Fruit fly (Drosophila melanogaster) whole organism, embryonic: ENCODE data around the gene CG12112.

ENCODE experiments used
- ATbp ChIP-seq: fragments of 200-800 bp; sonication (Bioruptor generic); optimal IDR thresholded peaks from 2 replicates; lab custom pipeline; 2017; ENCODE audit warnings: missing biosample characterization, mild to moderate bottlenecking, missing genetic modification characterization, missing genetic modification reagents
- CG12155 ChIP-seq: fragments of 200-800 bp; sonication (Bioruptor generic); optimal IDR thresholded peaks from 3 replicates; lab custom pipeline; 2016; ENCODE audit warnings: missing biosample characterization, missing genetic modification characterization
- CG13287 ChIP-seq: fragments of 200-800 bp; sonication (Bioruptor generic); IDR thresholded peaks from 2 replicates; pipeline ENCODE4 v1.3.6; 2022; ENCODE audit warnings: missing biosample characterization, missing genetic modification characterization; ENCODE audit not compliant: partially characterized antibody
- CG15696 ChIP-seq: fragments of 200-800 bp; sonication (Bioruptor generic); optimal IDR thresholded peaks from 2 replicates; lab custom pipeline; 2019; ENCODE audit warnings: missing biosample characterization, mild to moderate bottlenecking, missing genetic modification characterization, moderate library complexity
- CG16815 ChIP-seq: fragments of 200-800 bp; sonication (Bioruptor generic); optimal IDR thresholded peaks from 3 replicates; lab custom pipeline; 2017; ENCODE audit warnings: missing biosample characterization, mild to moderate bottlenecking, missing genetic modification characterization
- CG17385 ChIP-seq: fragments of 200-800 bp; sonication (Bioruptor generic); optimal IDR thresholded peaks from 3 replicates; lab custom pipeline; 2018; ENCODE audit warnings: missing biosample characterization, mild to moderate bottlenecking, missing genetic modification characterization
- CG17802 ChIP-seq: fragments of 200-800 bp; sonication (Bioruptor generic); optimal IDR thresholded peaks from 2 replicates; lab custom pipeline; 2018; ENCODE audit warnings: missing biosample characterization, mild to moderate bottlenecking, missing genetic modification characterization, moderate library complexity
- CG2120 ChIP-seq: fragments of 200-800 bp; sonication (Bioruptor generic); optimal IDR thresholded peaks from 3 replicates; lab custom pipeline; 2016; ENCODE audit warnings: missing biosample characterization, missing genetic modification characterization
- CG32532 ChIP-seq: fragments of 200-800 bp; sonication (Bioruptor generic); IDR thresholded peaks from 2 replicates; pipeline ENCODE4 v1.3.6; 2022; ENCODE audit warnings: missing biosample characterization, missing genetic modification characterization
- CG32772 ChIP-seq: fragments of 200-800 bp; sonication (Bioruptor generic); IDR thresholded peaks from 2 replicates; pipeline ENCODE4 v1.3.6; 2022; ENCODE audit warnings: missing biosample characterization, missing genetic modification characterization
- CG3838 ChIP-seq: fragments of 200-800 bp; sonication (Bioruptor generic); optimal IDR thresholded peaks from 3 replicates; lab custom pipeline; 2016; ENCODE audit warnings: missing biosample characterization, missing genetic modification characterization
- CG4424 ChIP-seq: fragments of 200-800 bp; sonication (Bioruptor generic); optimal IDR thresholded peaks from 3 replicates; lab custom pipeline; 2016; ENCODE audit warnings: missing biosample characterization, missing genetic modification characterization
- CG6254 ChIP-seq: fragments of 200-800 bp; sonication (Bioruptor generic); optimal IDR thresholded peaks from 3 replicates; lab custom pipeline; 2017; ENCODE audit warnings: mild to moderate bottlenecking, missing biosample characterization, missing genetic modification reagents, missing genetic modification characterization
- CG6272 ChIP-seq: fragments of 200-800 bp; sonication (Bioruptor generic); IDR thresholded peaks from 2 replicates; pipeline ENCODE4 v1.3.6; 2022; ENCODE audit warnings: missing biosample characterization, missing genetic modification characterization
- CG6683 ChIP-seq: fragments of 200-800 bp; sonication (Bioruptor generic); optimal IDR thresholded peaks from 2 replicates; lab custom pipeline; 2017; ENCODE audit warnings: missing biosample characterization, mild to moderate bottlenecking, missing genetic modification characterization, missing genetic modification reagents
- CG6854 ChIP-seq: fragments of 200-800 bp; sonication (Bioruptor generic); optimal IDR thresholded peaks from 3 replicates; lab custom pipeline; 2017; ENCODE audit warnings: missing biosample characterization, mild to moderate bottlenecking, missing genetic modification characterization
- CG8924 ChIP-seq: fragments of 200-800 bp; optimal IDR thresholded peaks from 3 replicates; lab custom pipeline; 2019; ENCODE audit warnings: missing biosample characterization, mild to moderate bottlenecking, missing genetic modification characterization, moderate library complexity
- CG9727 ChIP-seq: fragments of 200-800 bp; sonication (Bioruptor generic); optimal IDR thresholded peaks from 3 replicates; lab custom pipeline; 2017; ENCODE audit warnings: missing biosample characterization, mild to moderate bottlenecking, missing genetic modification characterization
- Camta ChIP-seq: fragments of 200-800 bp; sonication (Bioruptor generic); optimal IDR thresholded peaks from 2 replicates; lab custom pipeline; 2016; ENCODE audit warnings: missing biosample characterization, missing genetic modification characterization
- CoRest ChIP-seq: fragments of 200-800 bp; sonication (Bioruptor generic); optimal IDR thresholded peaks from 3 replicates; lab custom pipeline; 2018; ENCODE audit warnings: missing biosample characterization, mild to moderate bottlenecking, missing genetic modification characterization, moderate library complexity
- Dip3 ChIP-seq: fragments of 200-800 bp; sonication (Bioruptor generic); optimal IDR thresholded peaks from 3 replicates; lab custom pipeline; 2016; ENCODE audit warnings: missing biosample characterization, missing genetic modification characterization
- Doc3 ChIP-seq: fragments of 200-800 bp; sonication (Bioruptor generic); IDR thresholded peaks from 3 replicates; pipeline ENCODE4 v1.3.6; 2022; ENCODE audit warnings: missing biosample characterization, missing genetic modification characterization; ENCODE audit not compliant: partially characterized antibody
- Dref ChIP-seq: fragments of 200-800 bp; sonication (Bioruptor generic); IDR thresholded peaks from 2 replicates; pipeline ENCODE4 v1.3.6; 2022; ENCODE audit warnings: missing biosample characterization, missing genetic modification characterization
- Gug ChIP-seq: fragments of 200-800 bp; sonication (Bioruptor generic); IDR thresholded peaks from 4 replicates; pipeline ENCODE4 v1.3.6; 2022; ENCODE audit warnings: missing biosample characterization, missing genetic modification characterization
- Hmr ChIP-seq: fragments of 200-800 bp; sonication (Bioruptor generic); optimal IDR thresholded peaks from 3 replicates; lab custom pipeline; 2017; ENCODE audit warnings: mild to moderate bottlenecking, missing biosample characterization, missing genetic modification reagents, missing genetic modification characterization
- Hsf ChIP-seq: fragments of 200-800 bp; sonication (Bioruptor generic); optimal IDR thresholded peaks from 3 replicates; lab custom pipeline; 2016; ENCODE audit warnings: missing biosample characterization, missing genetic modification characterization
- Med ChIP-seq: fragments of 200-800 bp; sonication (Bioruptor generic); peaks from one replicate; lab custom pipeline; 2016; ENCODE audit warnings: missing biosample characterization, missing genetic modification characterization, mild to moderate bottlenecking, inconsistent platforms, moderate library complexity
- Poxn ChIP-seq: fragments of 200-800 bp; sonication (Bioruptor generic); IDR thresholded peaks from 2 replicates; pipeline ENCODE4 v1.3.6; 2022; ENCODE audit warnings: missing biosample characterization, missing genetic modification characterization
- Sry-β ChIP-seq: fragments of 200-800 bp; sonication (Bioruptor generic); optimal IDR thresholded peaks from 2 replicates; lab custom pipeline; 2018; ENCODE audit warnings: missing biosample characterization, mild to moderate bottlenecking, missing genetic modification characterization, moderate library complexity
- ato ChIP-seq: fragments of 200-800 bp; sonication (Bioruptor generic); IDR thresholded peaks from 2 replicates; pipeline ENCODE4 v1.3.6; 2022; ENCODE audit warnings: missing biosample characterization, missing genetic modification characterization; ENCODE audit not compliant: partially characterized antibody
- bab2 ChIP-seq: fragments of 200-800 bp; sonication (Bioruptor generic); optimal IDR thresholded peaks from 2 replicates; lab custom pipeline; 2016; ENCODE audit warnings: missing biosample characterization, missing genetic modification characterization
- bcd ChIP-seq: fragments of 200-800 bp; sonication (Bioruptor generic); optimal IDR thresholded peaks from 2 replicates; lab custom pipeline; 2017; ENCODE audit warnings: missing biosample characterization, mild to moderate bottlenecking, missing genetic modification characterization
- bsh ChIP-seq, 2 experiments: fragments of 200-800 bp; sonication (Bioruptor generic); optimal IDR thresholded peaks; 2 replicates each; lab custom pipeline; 2017 to 2018; ENCODE audit warnings: mild to moderate bottlenecking in 2 of 2, missing biosample characterization in 2 of 2, missing genetic modification characterization in 2 of 2, moderate library complexity in 1 of 2
- cg ChIP-seq: fragments of 200-800 bp; sonication (Bioruptor generic); optimal IDR thresholded peaks from 3 replicates; lab custom pipeline; 2019; ENCODE audit warnings: missing biosample characterization, mild to moderate bottlenecking, missing genetic modification characterization, moderate library complexity
- ci ChIP-seq: fragments of 200-800 bp; sonication (Bioruptor generic); IDR thresholded peaks from 3 replicates; pipeline ENCODE4 v1.3.6; 2022; ENCODE audit warnings: missing biosample characterization, missing genetic modification characterization
- dimm ChIP-seq: fragments of 200-800 bp; sonication (Bioruptor generic); IDR thresholded peaks from 2 replicates; pipeline ENCODE4 v1.3.6; 2022; ENCODE audit warnings: missing biosample characterization, missing genetic modification characterization
- eve ChIP-seq, 2 experiments: fragments of >200 bp; optimal IDR thresholded peaks; 2 replicates each; lab custom pipeline; 2017; ENCODE audit warnings: missing biosample characterization in 2 of 2, missing genetic modification characterization in 2 of 2
- gfzf ChIP-seq: fragments of 200-800 bp; sonication (Bioruptor generic); optimal IDR thresholded peaks from 2 replicates; lab custom pipeline; 2016; ENCODE audit warnings: missing biosample characterization, mild to moderate bottlenecking, missing genetic modification characterization, moderate library complexity
- gro ChIP-seq: fragments of 200-800 bp; sonication (Bioruptor generic); optimal IDR thresholded peaks from 2 replicates; lab custom pipeline; 2016; ENCODE audit warnings: missing biosample characterization, missing genetic modification characterization
- gt ChIP-seq: fragments of 200-800 bp; sonication (Bioruptor generic); IDR thresholded peaks from 2 replicates; pipeline ENCODE4 v1.3.6; 2022; ENCODE audit warnings: missing biosample characterization, missing genetic modification characterization
- h ChIP-seq: fragments of >200 bp; optimal IDR thresholded peaks from 2 replicates; lab custom pipeline; 2017
- ham ChIP-seq: fragments of 200-800 bp; sonication (Bioruptor generic); IDR thresholded peaks from 2 replicates; pipeline ENCODE4 v1.3.6; 2022; ENCODE audit warnings: missing biosample characterization, missing genetic modification characterization
- her ChIP-seq: fragments of 200-800 bp; sonication (Bioruptor generic); optimal IDR thresholded peaks from 2 replicates; lab custom pipeline; 2016; ENCODE audit warnings: missing biosample characterization, missing genetic modification characterization
- hth ChIP-seq: fragments of >200 bp; optimal IDR thresholded peaks from 2 replicates; lab custom pipeline; 2017; ENCODE audit warnings: inconsistent platforms
- inv ChIP-seq: fragments of 200-800 bp; sonication (Bioruptor generic); IDR thresholded peaks from 2 replicates; pipeline ENCODE4 v1.3.6; 2022; ENCODE audit warnings: missing biosample characterization, missing genetic modification characterization; ENCODE audit not compliant: partially characterized antibody
- mirr ChIP-seq: fragments of 200-800 bp; sonication (Bioruptor generic); optimal IDR thresholded peaks from 3 replicates; lab custom pipeline; 2018; ENCODE audit warnings: missing biosample characterization, mild to moderate bottlenecking, missing genetic modification characterization
- nerfin-2 ChIP-seq: fragments of 200-800 bp; sonication (Bioruptor generic); IDR thresholded peaks from 2 replicates; pipeline ENCODE4 v1.3.6; 2022; ENCODE audit warnings: missing biosample characterization, missing genetic modification characterization; ENCODE audit not compliant: partially characterized antibody
- tll ChIP-seq, 2 experiments: fragments of 200-800 bp in 1 of 2; fragments of >200 bp in 1 of 2; sonication (Bioruptor generic) in 1 of 2; optimal IDR thresholded peaks; 2 replicates each; lab custom pipeline; 2017 to 2019; ENCODE audit warnings: missing biosample characterization in 2 of 2, missing genetic modification characterization in 2 of 2, mild to moderate bottlenecking in 1 of 2, moderate library complexity in 1 of 2
- trh ChIP-seq: fragments of 200-800 bp; sonication (Bioruptor generic); optimal IDR thresholded peaks from 2 replicates; lab custom pipeline; 2016; ENCODE audit warnings: missing biosample characterization, missing genetic modification characterization
- wdn ChIP-seq: fragments of 200-800 bp; sonication (Bioruptor generic); IDR thresholded peaks from 2 replicates; pipeline ENCODE4 v1.3.6; 2022; ENCODE audit warnings: missing biosample characterization, missing genetic modification characterization
- zfh1 ChIP-seq: fragments of 200-800 bp; sonication (Bioruptor generic); IDR thresholded peaks from 3 replicates; pipeline ENCODE4 v1.3.6; 2022; ENCODE audit warnings: missing biosample characterization, missing genetic modification characterization

The CG12112 gene

dm6 chrX:8538182-8538581 lies 21.8 kb downstream of the CG12112 start (continued):
- TF ChIP-seq CG17802 (tag; lab: Kevin White, UChicago): peak; percentile 18
- TF ChIP-seq gfzf (GFP tag; lab: Kevin White, UChicago): no peak
- no peak for TF ChIP-seq ham (GFP tag; lab: Robert Waterston, UW)
- peak; percentile 58 for TF ChIP-seq CG4424
- TF ChIP-seq trh (GFP tag; lab: Kevin White, UChicago): peak; percentile 26
- peak; percentile 62 for TF ChIP-seq bab2
- no peak for TF ChIP-seq Doc3
- TF ChIP-seq CG12155 (GFP tag; lab: Kevin White, UChicago): peak; percentile 10
- peak; percentile 56 for TF ChIP-seq Hsf (GFP tag; lab: Kevin White, UChicago)
- TF ChIP-seq inv: no peak
- TF ChIP-seq Sry-β (GFP tag; lab: Kevin White, UChicago): no peak

DNA sequence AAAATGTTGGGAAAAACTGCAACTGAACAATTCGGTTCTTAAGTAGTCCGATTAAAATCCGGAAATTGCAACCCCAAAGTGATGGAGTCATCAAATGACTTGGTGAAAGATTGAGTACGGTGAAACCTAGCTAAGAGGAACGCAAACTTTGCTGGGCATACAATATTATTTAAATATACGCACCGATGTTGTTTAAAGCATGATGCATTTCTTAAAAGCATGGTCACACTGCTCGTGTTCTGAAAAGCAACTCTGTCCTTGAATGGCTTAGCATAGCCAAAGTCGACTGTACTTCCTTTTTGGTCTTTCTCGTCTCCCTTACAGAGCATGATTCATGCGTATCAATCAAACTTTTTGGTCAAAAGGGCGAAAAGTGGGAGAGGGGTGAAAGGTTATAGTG lies 23.3 kb downstream of the CG12112 start:
- peak; percentile 40; the same call in 1 of the 3 replicates for TF ChIP-seq zfh1 (GFP tag; lab: Robert Waterston, UW)
- no peak for TF ChIP-seq tll (GFP tag; optimal IDR thresholded peaks at IDR 0.05; lab: Kevin White, UChicago)
- no peak for TF ChIP-seq Poxn (GFP tag; lab: Robert Waterston, UW)
- no peak for TF ChIP-seq Dip3 (GFP tag; lab: Kevin White, UChicago)
- peak; percentile 0 for TF ChIP-seq CG8924 (tag; lab: Kevin White, UChicago)
- peak; percentile 67; the same call in 1 of the 3 replicates for TF ChIP-seq ci
- TF ChIP-seq mirr (GFP tag; lab: Kevin White, UChicago): no peak
- TF ChIP-seq CG15696 (tag; lab: Kevin White, UChicago): no peak
- no peak for TF ChIP-seq CG6272 (GFP tag; lab: Robert Waterston, UW)
- TF ChIP-seq CG2120 (GFP tag; lab: Kevin White, UChicago): peak; percentile 44
- no peak for TF ChIP-seq ato (GFP tag; lab: Robert Waterston, UW)
- TF ChIP-seq eve (GFP tag; optimal IDR thresholded peaks at IDR 0.05; lab: Kevin White, UChicago): peak in 1 of 2 experiments; percentile 6
- TF ChIP-seq hth: no peak
- TF ChIP-seq Med: peak; percentile 85
- TF ChIP-seq Camta (GFP tag; lab: Kevin White, UChicago): no peak
- TF ChIP-seq gt (GFP tag; lab: Robert Waterston, UW): no peak
- no peak for TF ChIP-seq ATbp (GFP tag; lab: Kevin White, UChicago)
- TF ChIP-seq CG9727 (GFP tag; lab: Kevin White, UChicago): no peak
- peak; percentile 31 for TF ChIP-seq gro
- no peak for TF ChIP-seq CG6683
- TF ChIP-seq bsh (GFP tag; optimal IDR thresholded peaks at IDR 0.05; lab: Kevin White, UChicago): peak in 1 of 2 experiments; percentile 22
- peak; percentile 14 for TF ChIP-seq her
- no peak for TF ChIP-seq CG13287
- no peak for TF ChIP-seq CoRest (tag; lab: Kevin White, UChicago)
- TF ChIP-seq dimm (GFP tag; lab: Robert Waterston, UW): no peak
- TF ChIP-seq bcd: peak; percentile 7
- TF ChIP-seq wdn (GFP tag; lab: Robert Waterston, UW): peak; percentile 39; the same call in 1 of the 2 replicates
- TF ChIP-seq CG6854: peak; percentile 16
- TF ChIP-seq Dref (GFP tag; lab: Robert Waterston, UW): no peak
- no peak for TF ChIP-seq CG32772 (GFP tag; lab: Robert Waterston, UW)
- TF ChIP-seq CG3838: no peak
- TF ChIP-seq CG32532: peak; percentile 60; the same call in 1 of the 2 replicates
- no peak for TF ChIP-seq CG6254 (GFP tag; lab: Kevin White, UChicago)
- TF ChIP-seq h (lab: Kevin White, UChicago): no peak
- no peak for TF ChIP-seq cg (GFP tag; lab: Kevin White, UChicago)
- TF ChIP-seq CG17385 (GFP tag; lab: Kevin White, UChicago): peak; percentile 14
- TF ChIP-seq CG16815 (GFP tag; lab: Kevin White, UChicago): no peak
- peak; percentile 43; the same call in 1 of the 4 replicates for TF ChIP-seq Gug (GFP tag; lab: Robert Waterston, UW)
- TF ChIP-seq nerfin-2: no peak
- TF ChIP-seq Hmr: no peak
